Worm (Caenorhabditis elegans): ENCODE data around the gene F25A2.1.

The F25A2.1 gene

DNA sequence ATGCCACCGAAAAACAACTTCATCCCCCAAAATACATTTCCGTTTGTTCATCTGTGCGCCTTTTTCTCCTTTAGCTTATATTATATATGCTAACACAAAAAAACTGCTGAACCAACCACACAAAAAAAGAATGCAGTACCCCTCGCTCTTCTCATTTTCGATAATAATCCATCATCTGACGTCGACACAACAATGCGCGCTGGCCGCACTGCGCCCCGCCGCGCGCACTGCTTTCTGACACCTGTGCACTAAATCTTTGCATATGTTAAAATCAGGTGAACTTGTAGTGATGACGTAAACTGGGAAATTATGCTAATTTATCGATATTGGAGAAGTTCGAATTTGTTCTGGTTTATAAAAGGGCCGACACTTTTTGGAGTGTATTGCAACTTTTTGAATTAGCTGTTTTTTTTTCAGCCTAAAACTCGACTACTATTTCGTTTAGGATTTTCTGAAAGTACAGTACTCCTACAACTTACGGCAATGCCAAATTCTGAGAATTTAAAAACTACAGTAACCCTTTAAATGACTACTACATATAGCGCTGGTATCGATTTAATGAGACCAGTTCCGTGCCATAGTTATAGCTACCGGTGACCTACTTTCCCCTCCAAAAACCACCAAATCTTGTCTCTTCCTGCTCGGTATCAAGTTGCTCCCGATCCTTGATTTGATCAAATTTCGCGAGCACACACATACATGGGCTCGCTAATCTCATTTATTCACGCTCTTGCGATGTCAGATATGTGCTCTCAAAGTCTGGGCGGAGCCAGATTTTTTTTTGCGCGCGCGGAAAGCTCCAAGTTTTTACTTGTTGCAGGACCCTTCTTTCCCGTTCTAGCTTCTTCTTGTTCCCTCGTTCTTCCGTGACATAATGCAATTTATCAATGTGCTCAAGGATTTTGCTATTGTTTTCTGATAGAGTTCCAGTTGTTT lies 29.4 kb upstream of the F25A2.1 start:
- peak; percentile 1 for TF ChIP-seq hmg-11 (tag; optimal IDR thresholded peaks at IDR 0.05)
- TF ChIP-seq zag-1 (tag; optimal IDR thresholded peaks at IDR 0.05): no peak
- no peak for TF ChIP-seq sea-2 (GFP tag; optimal IDR thresholded peaks at IDR 0.05)
- TF ChIP-seq jun-1 (tag; optimal IDR thresholded peaks at IDR 0.05): no peak
- TF ChIP-seq egl-5 (tag; optimal IDR thresholded peaks at IDR 0.05): no peak
- no peak for TF ChIP-seq elt-3 (tag; optimal IDR thresholded peaks at IDR 0.05)
- TF ChIP-seq pha-4 (tag; optimal IDR thresholded peaks at IDR 0.05): no peak
- no peak for TF ChIP-seq ztf-4 (tag; optimal IDR thresholded peaks at IDR 0.05)
- TF ChIP-seq lsy-12 (tag; optimal IDR thresholded peaks at IDR 0.05): no peak
- no peak for TF ChIP-seq ztf-11 (tag; optimal IDR thresholded peaks at IDR 0.05)
- no peak for TF ChIP-seq mdl-1 (tag; optimal IDR thresholded peaks at IDR 0.05)
- TF ChIP-seq eor-1 (tag; optimal IDR thresholded peaks at IDR 0.05): no peak
- TF ChIP-seq elt-1 (tag; optimal IDR thresholded peaks at IDR 0.05): no peak
- TF ChIP-seq ZK546.5 (tag; optimal IDR thresholded peaks at IDR 0.05): no peak
- no peak for TF ChIP-seq daf-12 (tag; optimal IDR thresholded peaks at IDR 0.05)
- no peak for TF ChIP-seq mml-1 (tag; optimal IDR thresholded peaks at IDR 0.05)
- no peak for TF ChIP-seq nhr-77 (tag; optimal IDR thresholded peaks at IDR 0.05)
- TF ChIP-seq lin-15B (tag; optimal IDR thresholded peaks at IDR 0.05): no peak
- TF ChIP-seq ceh-9 (tag; optimal IDR thresholded peaks at IDR 0.05): no peak
- TF ChIP-seq fos-1 (tag; optimal IDR thresholded peaks at IDR 0.05): no peak
- no peak for TF ChIP-seq elt-2 (tag; optimal IDR thresholded peaks at IDR 0.05)
- TF ChIP-seq egl-27 (tag; optimal IDR thresholded peaks at IDR 0.05): no peak
- TF ChIP-seq nhr-43 (tag; optimal IDR thresholded peaks at IDR 0.05; ENCODE audit: poor library complexity, severe bottlenecking): no peak
- peak; percentile 79 for TF ChIP-seq lin-39 (tag; optimal IDR thresholded peaks at IDR 0.05)
- TF ChIP-seq fkh-10 (GFP tag; optimal IDR thresholded peaks at IDR 0.05): peak; percentile 90
- no peak for TF ChIP-seq nhr-28 (tag; optimal IDR thresholded peaks at IDR 0.05)

DNA sequence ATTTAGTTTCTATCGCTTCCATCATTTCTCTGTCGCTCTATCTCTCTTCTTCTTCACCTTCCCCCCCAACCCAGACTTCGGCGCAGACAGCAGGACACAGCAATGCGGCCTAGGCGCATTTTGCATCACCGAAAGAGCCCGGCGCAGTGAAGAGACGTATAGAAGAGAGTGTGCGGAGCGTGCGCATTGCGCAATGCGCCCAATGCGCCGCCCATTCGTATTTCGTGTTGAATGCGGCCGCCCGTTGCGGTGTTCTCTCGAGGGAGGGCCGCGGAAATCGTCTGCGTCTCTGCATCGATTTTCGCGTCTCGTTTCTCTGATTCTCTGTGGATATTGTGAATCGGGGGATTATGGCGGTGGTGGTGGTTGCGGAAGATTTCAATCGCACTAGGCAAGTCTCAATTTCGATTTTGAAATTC lies 28.0 kb upstream of the F25A2.1 start:
- no peak for TF ChIP-seq nhr-67 (tag; optimal IDR thresholded peaks at IDR 0.05)
- peak; percentile 93 for TF ChIP-seq ztf-4 (tag; optimal IDR thresholded peaks at IDR 0.05)
- peak; percentile 2 for TF ChIP-seq fkh-2 (tag; optimal IDR thresholded peaks at IDR 0.05)
- peak; percentile 97 for TF ChIP-seq hmg-11 (tag; optimal IDR thresholded peaks at IDR 0.05)
- peak in 1 of 3 experiments; percentile 92 for TF ChIP-seq elt-3 (tag; optimal IDR thresholded peaks at IDR 0.05)
- no peak for TF ChIP-seq mml-1 (tag; optimal IDR thresholded peaks at IDR 0.05)
- TF ChIP-seq nhr-77 (tag; optimal IDR thresholded peaks at IDR 0.05): peak; percentile 86
- TF ChIP-seq nhr-25 (tag; optimal IDR thresholded peaks at IDR 0.05): peak; percentile 98
- TF ChIP-seq fos-1 (tag; optimal IDR thresholded peaks at IDR 0.05): peak; percentile 92
- peak; percentile 99 for TF ChIP-seq nhr-11 (tag; optimal IDR thresholded peaks at IDR 0.05)
- TF ChIP-seq pha-4 (tag; optimal IDR thresholded peaks at IDR 0.05): peak; percentile 88
- peak; percentile 100 for TF ChIP-seq sea-2 (GFP tag; optimal IDR thresholded peaks at IDR 0.05)
- TF ChIP-seq nhr-12 (tag; optimal IDR thresholded peaks at IDR 0.05): no peak
- peak; percentile 84 for TF ChIP-seq zag-1 (tag; optimal IDR thresholded peaks at IDR 0.05)
- peak; percentile 97 for TF ChIP-seq nfya-1 (tag; optimal IDR thresholded peaks at IDR 0.05; ENCODE audit: insufficient read depth)
- peak; percentile 86 for TF ChIP-seq ceh-82 (tag; optimal IDR thresholded peaks at IDR 0.05)
- TF ChIP-seq pqm-1 (tag; optimal IDR thresholded peaks at IDR 0.05): peak; percentile 83
- peak; percentile 63 for TF ChIP-seq nhr-237 (tag; optimal IDR thresholded peaks at IDR 0.05)
- peak; percentile 94 for TF ChIP-seq unc-62 (GFP tag; optimal IDR thresholded peaks at IDR 0.05)
- peak; percentile 98 for TF ChIP-seq fkh-10 (GFP tag; optimal IDR thresholded peaks at IDR 0.05)
- TF ChIP-seq elt-1 (tag; optimal IDR thresholded peaks at IDR 0.05): peak; percentile 73
- TF ChIP-seq unc-39 (tag; optimal IDR thresholded peaks at IDR 0.05): no peak
- TF ChIP-seq ceh-16 (tag; optimal IDR thresholded peaks at IDR 0.05): peak; percentile 61
- TF ChIP-seq nhr-43 (tag; optimal IDR thresholded peaks at IDR 0.05; ENCODE audit: poor library complexity, severe bottlenecking): peak; percentile 96
- peak; percentile 89 for TF ChIP-seq egl-27 (tag; optimal IDR thresholded peaks at IDR 0.05)
- peak; percentile 96 for TF ChIP-seq ceh-28 (tag; optimal IDR thresholded peaks at IDR 0.05)
- TF ChIP-seq lsy-12 (tag; optimal IDR thresholded peaks at IDR 0.05): peak; percentile 99
- TF ChIP-seq ama-1 (optimal IDR thresholded peaks at IDR 0.05): peak; percentile 46
- peak; percentile 65 for TF ChIP-seq ZK546.5 (tag; optimal IDR thresholded peaks at IDR 0.05)
- no peak for TF ChIP-seq daf-12 (tag; optimal IDR thresholded peaks at IDR 0.05)
- TF ChIP-seq ztf-11 (tag; optimal IDR thresholded peaks at IDR 0.05): no peak
- TF ChIP-seq tbx-2 (tag; optimal IDR thresholded peaks at IDR 0.05): peak; percentile 97
- peak; percentile 87 for TF ChIP-seq egl-5 (tag; optimal IDR thresholded peaks at IDR 0.05)
- TF ChIP-seq nhr-76 (tag; optimal IDR thresholded peaks at IDR 0.05): peak; percentile 24
- peak; percentile 99 for TF ChIP-seq jun-1 (tag; optimal IDR thresholded peaks at IDR 0.05)
- no peak for TF ChIP-seq ceh-9 (tag; optimal IDR thresholded peaks at IDR 0.05)
- TF ChIP-seq lin-39 (tag; optimal IDR thresholded peaks at IDR 0.05): peak; percentile 98
- TF ChIP-seq snpc-4 (tag; optimal IDR thresholded peaks at IDR 0.05): peak; percentile 83
- peak; percentile 87 for TF ChIP-seq skn-1 (tag; optimal IDR thresholded peaks at IDR 0.05)
- peak; percentile 96 for TF ChIP-seq elt-2 (tag; optimal IDR thresholded peaks at IDR 0.05)
- TF ChIP-seq nhr-23 (tag; optimal IDR thresholded peaks at IDR 0.05): peak; percentile 93
- peak; percentile 94 for TF ChIP-seq lin-15B (tag; optimal IDR thresholded peaks at IDR 0.05)
- peak in 1 of 2 experiments; percentile 79 for TF ChIP-seq eor-1 (tag; optimal IDR thresholded peaks at IDR 0.05)
- TF ChIP-seq aly-2 (tag; optimal IDR thresholded peaks at IDR 0.05): peak; percentile 68
- TF ChIP-seq nhr-28 (tag; optimal IDR thresholded peaks at IDR 0.05): no peak
